Worm (Caenorhabditis elegans) whole organism, young adult: Measurements from ENCODE around the gene pho-6.

Experiments
- B0019.2 ChIP-seq: fragments of 200-800 bp; sonication (Bioruptor generic); conservative IDR thresholded peaks from 2 replicates; pipeline ENCODE4 v1.3.6; 2022; ENCODE audit warnings: missing genetic modification reagents, missing genetic modification characterization, missing compliant biosample characterization
- B0035.1 ChIP-seq: sonication (generic microtip); optimal IDR thresholded peaks from 2 replicates; lab custom pipeline; 2016; ENCODE audit warnings: missing genetic modification characterization, mild to moderate bottlenecking, missing compliant biosample characterization, missing genotype, missing genetic modification reagents
- B0261.1 ChIP-seq: sonication (generic microtip); optimal IDR thresholded peaks from 2 replicates; lab custom pipeline; 2016; ENCODE audit warnings: mild to moderate bottlenecking, missing genetic modification characterization, moderate library complexity, missing compliant biosample characterization
- D2030.7 ChIP-seq: fragments of 200-800 bp; sonication (Bioruptor generic); IDR thresholded peaks from 2 replicates; pipeline ENCODE4 v1.3.6; 2022; ENCODE audit warnings: missing genetic modification reagents, missing genetic modification characterization, missing compliant biosample characterization
- F10E7.11 ChIP-seq: sonication (generic microtip); optimal IDR thresholded peaks from 2 replicates; lab custom pipeline; 2017; ENCODE audit warnings: mild to moderate bottlenecking, missing genetic modification characterization, moderate library complexity, missing compliant biosample characterization
- F22D6.2 ChIP-seq: sonication (generic microtip); optimal IDR thresholded peaks from 2 replicates; lab custom pipeline; 2016; ENCODE audit warnings: mild to moderate bottlenecking, missing genetic modification characterization, missing compliant biosample characterization
- F23B12.7 ChIP-seq: sonication (generic microtip); optimal IDR thresholded peaks from 2 replicates; lab custom pipeline; 2017; ENCODE audit warnings: missing genetic modification characterization, mild to moderate bottlenecking, missing compliant biosample characterization, antibody characterized with exemption, moderate library complexity; ENCODE audit not compliant: insufficient read depth
- F49E8.2 ChIP-seq: sonication (generic microtip); optimal IDR thresholded peaks from 3 replicates; lab custom pipeline; 2017; ENCODE audit warnings: missing genetic modification characterization, mild to moderate bottlenecking, missing compliant biosample characterization, antibody characterized with exemption, moderate library complexity; ENCODE audit not compliant: insufficient read depth
- F52B5.7 ChIP-seq: sonication (generic microtip); optimal IDR thresholded peaks from 2 replicates; lab custom pipeline; 2016; ENCODE audit warnings: mild to moderate bottlenecking, missing genetic modification characterization, missing compliant biosample characterization
- F55B11.4 ChIP-seq: sonication (generic microtip); optimal IDR thresholded peaks from 2 replicates; lab custom pipeline; 2016; ENCODE audit warnings: missing compliant biosample characterization, missing genetic modification characterization, borderline replicate concordance; ENCODE audit not compliant: insufficient read depth
- F57A8.1 ChIP-seq: fragments of 200-800 bp; sonication (Bioruptor generic); optimal IDR thresholded peaks from 2 replicates; lab custom pipeline; 2018; ENCODE audit warnings: mild to moderate bottlenecking, missing genetic modification characterization, moderate library complexity, missing compliant biosample characterization
- K12H6.12 ChIP-seq: fragments of 200-800 bp; sonication (Bioruptor generic); optimal IDR thresholded peaks from 2 replicates; lab custom pipeline; 2018; ENCODE audit warnings: mild to moderate bottlenecking, missing genetic modification characterization, missing compliant biosample characterization
- T26A5.8 ChIP-seq: sonication (generic microtip); optimal IDR thresholded peaks from 2 replicates; lab custom pipeline; 2016; ENCODE audit warnings: missing genetic modification characterization, missing compliant biosample characterization
- Y56A3A.18 ChIP-seq: fragments of 200-800 bp; sonication (Bioruptor generic); IDR thresholded peaks from 2 replicates; pipeline ENCODE4 v1.3.6; 2022; ENCODE audit warnings: missing genetic modification reagents, missing genetic modification characterization, missing compliant biosample characterization
- Y95B8A.8 ChIP-seq: fragments of 200-800 bp; sonication (Bioruptor generic); IDR thresholded peaks from 2 replicates; pipeline ENCODE4 v1.3.6; 2022; ENCODE audit warnings: missing genetic modification reagents, missing genetic modification characterization, missing compliant biosample characterization
- ZK185.1 ChIP-seq: sonication (generic microtip); optimal IDR thresholded peaks from 2 replicates; lab custom pipeline; 2016; ENCODE audit warnings: mild to moderate bottlenecking, missing genetic modification characterization, missing compliant biosample characterization; ENCODE audit not compliant: poor library complexity, severe bottlenecking
- ama-1 ChIP-seq, 3 experiments: fragments of 150-350 bp in 1 of 3; sonication (generic microtip) in 2 of 3; optimal IDR thresholded peaks; 2 replicates each; lab custom pipeline; 2014 to 2018; ENCODE audit warnings: missing biosample characterization in 2 of 3, missing genetic modification characterization in 2 of 3, missing genetic modification reagents in 2 of 3
- aptf-3 ChIP-seq: fragments of 200-800 bp; sonication (Bioruptor generic); IDR thresholded peaks from 2 replicates; pipeline ENCODE4 v1.3.6; 2022; ENCODE audit warnings: missing genetic modification characterization, missing compliant biosample characterization
- atf-7 ChIP-seq: sonication (generic microtip); optimal IDR thresholded peaks from 2 replicates; lab custom pipeline; 2017; ENCODE audit warnings: mild to moderate bottlenecking, missing genetic modification characterization, missing compliant biosample characterization
- attf-3 ChIP-seq: fragments of 200-800 bp; sonication (Bioruptor generic); conservative IDR thresholded peaks from 2 replicates; pipeline ENCODE4 v1.3.6; 2022; ENCODE audit warnings: missing genetic modification reagents, missing genetic modification characterization, missing compliant biosample characterization
- bed-1 ChIP-seq: fragments of 200-800 bp; sonication (Bioruptor generic); IDR thresholded peaks from 2 replicates; pipeline ENCODE4 v1.3.6; 2022; ENCODE audit warnings: missing genetic modification reagents, missing genetic modification characterization, missing compliant biosample characterization
- cebp-2 ChIP-seq: fragments of 200-800 bp; sonication (Bioruptor generic); IDR thresholded peaks from 2 replicates; pipeline ENCODE4 v1.3.6; 2022; ENCODE audit warnings: missing genetic modification characterization, missing compliant biosample characterization
- ceh-100 ChIP-seq: fragments of 200-800 bp; sonication (Bioruptor generic); IDR thresholded peaks from 2 replicates; pipeline ENCODE4 v1.3.6; 2022; ENCODE audit warnings: missing genetic modification reagents, missing genetic modification characterization, missing compliant biosample characterization
- ceh-40 ChIP-seq: fragments of 200-800 bp; sonication (Bioruptor generic); IDR thresholded peaks from 2 replicates; pipeline ENCODE4 v1.3.6; 2022; ENCODE audit warnings: missing genetic modification characterization, missing compliant biosample characterization
- die-1 ChIP-seq: sonication (generic microtip); optimal IDR thresholded peaks from 2 replicates; lab custom pipeline; 2016; ENCODE audit warnings: missing genotype, mild to moderate bottlenecking, missing genetic modification characterization, missing compliant biosample characterization
- egl-18 ChIP-seq: fragments of 200-800 bp; sonication (Bioruptor generic); IDR thresholded peaks from 2 replicates; pipeline ENCODE4 v1.3.6; 2022; ENCODE audit warnings: missing genetic modification reagents, missing genetic modification characterization, missing compliant biosample characterization
- ekl-4 ChIP-seq: fragments of 200-800 bp; sonication (Bioruptor generic); IDR thresholded peaks from 2 replicates; pipeline ENCODE4 v1.3.6; 2022; ENCODE audit warnings: missing genetic modification reagents, missing genetic modification characterization, missing compliant biosample characterization
- ets-4 ChIP-seq: fragments of 200-800 bp; sonication (Bioruptor generic); optimal IDR thresholded peaks from 2 replicates; lab custom pipeline; 2018; ENCODE audit warnings: mild to moderate bottlenecking, missing genetic modification characterization, missing compliant biosample characterization
- fkh-3 ChIP-seq: sonication (generic microtip); optimal IDR thresholded peaks from 2 replicates; lab custom pipeline; 2016; ENCODE audit warnings: mild to moderate bottlenecking, missing genetic modification characterization, missing compliant biosample characterization
- hmg-20 ChIP-seq: fragments of 200-800 bp; sonication (Bioruptor generic); IDR thresholded peaks from 2 replicates; pipeline ENCODE4 v1.3.6; 2022; ENCODE audit warnings: missing genetic modification reagents, missing genetic modification characterization, missing compliant biosample characterization
- lag-1 ChIP-seq: fragments of 200-800 bp; sonication (Bioruptor generic); IDR thresholded peaks from 2 replicates; pipeline ENCODE4 v1.3.6; 2022; ENCODE audit warnings: missing genetic modification reagents, missing genetic modification characterization, missing compliant biosample characterization
- let-526 ChIP-seq: fragments of 200-800 bp; sonication (Bioruptor generic); IDR thresholded peaks from 2 replicates; pipeline ENCODE4 v1.3.6; 2022; ENCODE audit warnings: missing genetic modification reagents, missing genetic modification characterization, missing compliant biosample characterization
- lin-35 ChIP-seq, 3 experiments: fragments of 150-350 bp in 2 of 3; sonication (generic microtip) in 1 of 3; optimal IDR thresholded peaks; 2 replicates each; lab custom pipeline; 2014 to 2018; ENCODE audit warnings: missing biosample characterization in 3 of 3, missing genetic modification characterization in 3 of 3, missing genetic modification reagents in 3 of 3
- lin-40 ChIP-seq: sonication (generic microtip); optimal IDR thresholded peaks from 2 replicates; lab custom pipeline; 2016; ENCODE audit warnings: missing genetic modification characterization, mild to moderate bottlenecking, missing compliant biosample characterization, missing genotype, missing genetic modification reagents
- lsl-1 ChIP-seq: fragments of 200-800 bp; sonication (Bioruptor generic); optimal IDR thresholded peaks from 2 replicates; lab custom pipeline; 2018; ENCODE audit warnings: mild to moderate bottlenecking, missing genetic modification characterization, moderate library complexity, missing compliant biosample characterization
- nfya-2 ChIP-seq: fragments of 200-800 bp; sonication (Bioruptor generic); IDR thresholded peaks from 2 replicates; pipeline ENCODE4 v1.3.6; 2022; ENCODE audit warnings: missing genetic modification reagents, missing genetic modification characterization, missing compliant biosample characterization
- pbrm-1 ChIP-seq: fragments of 200-800 bp; sonication (Bioruptor generic); IDR thresholded peaks from 2 replicates; pipeline ENCODE4 v1.3.6; 2022; ENCODE audit warnings: missing genetic modification reagents, missing genetic modification characterization, missing compliant biosample characterization
- rcor-1 ChIP-seq: fragments of 200-800 bp; sonication (Bioruptor generic); IDR thresholded peaks from 2 replicates; pipeline ENCODE4 v1.3.6; 2022; ENCODE audit warnings: missing genetic modification reagents, missing genetic modification characterization, missing compliant biosample characterization
- repo-1 ChIP-seq: sonication (generic microtip); optimal IDR thresholded peaks from 2 replicates; lab custom pipeline; 2017; ENCODE audit warnings: mild to moderate bottlenecking, missing genetic modification characterization, missing compliant biosample characterization
- snpc-1.1 ChIP-seq: sonication (generic microtip); optimal IDR thresholded peaks from 2 replicates; lab custom pipeline; 2017; ENCODE audit warnings: missing genetic modification characterization, mild to moderate bottlenecking, missing compliant biosample characterization, antibody characterized with exemption, moderate library complexity, missing genotype, missing genetic modification reagents; ENCODE audit not compliant: insufficient read depth
- snpc-3.4 ChIP-seq: sonication (generic microtip); optimal IDR thresholded peaks from 2 replicates; lab custom pipeline; 2017; ENCODE audit warnings: missing genetic modification characterization, mild to moderate bottlenecking, missing compliant biosample characterization, antibody characterized with exemption, moderate library complexity, missing genotype, missing genetic modification reagents
- snpc-4 ChIP-seq, 5 experiments: fragments of 150-350 bp in 1 of 5; sonication (generic microtip) in 4 of 5; optimal IDR thresholded peaks; 2 replicates each; lab custom pipeline; 2014 to 2018; ENCODE audit warnings: missing genetic modification characterization in 5 of 5, missing biosample characterization in 3 of 5, antibody characterized with exemption in 2 of 5, mild to moderate bottlenecking in 2 of 5, missing compliant biosample characterization in 2 of 5, missing genotype in 2 of 5, moderate library complexity in 2 of 5, missing genetic modification reagents in 1 of 5
- tbp1 ChIP-seq: fragments of 200-800 bp; sonication (Bioruptor generic); optimal IDR thresholded peaks from 2 replicates; lab custom pipeline; 2018; ENCODE audit warnings: mild to moderate bottlenecking, missing genetic modification characterization, missing compliant biosample characterization
- unc-62 ChIP-seq: fragments of 150-350 bp; optimal IDR thresholded peaks from 2 replicates; lab custom pipeline; 2014; ENCODE audit warnings: missing biosample characterization, missing genetic modification reagents, missing genetic modification characterization
- ztf-22 ChIP-seq: fragments of 200-800 bp; sonication (Bioruptor generic); optimal IDR thresholded peaks from 2 replicates; lab custom pipeline; 2018; ENCODE audit warnings: mild to moderate bottlenecking, missing genetic modification characterization, moderate library complexity, missing compliant biosample characterization
- ztf-25 ChIP-seq: fragments of 200-800 bp; sonication (Bioruptor generic); IDR thresholded peaks from 2 replicates; pipeline ENCODE4 v1.3.6; 2022; ENCODE audit warnings: missing genetic modification reagents, missing genetic modification characterization, missing compliant biosample characterization

pho-6 gene

ce11 chrV:8413432-8414021 lies 19.3 kb upstream of the pho-6 start, which contains the start of gene vha-18 (continued):
- TF ChIP-seq aptf-3 (GFP tag; lab: Robert Waterston, UW), result no peak
- TF ChIP-seq D2030.7 (GFP tag; lab: Robert Waterston, UW), result peak; percentile 97
- TF ChIP-seq F49E8.2 (tag; lab: Kevin White, UChicago), result peak; percentile 74
- no peak for TF ChIP-seq lin-35 (GFP tag; optimal IDR thresholded peaks at IDR 0.05; lab: Kevin White, UChicago)
- no peak for TF ChIP-seq F22D6.2
- TF ChIP-seq F23B12.7, result no peak
- peak; percentile 86; the same call in 1 of the 2 replicates for TF ChIP-seq Y95B8A.8
- TF ChIP-seq Y56A3A.18 (GFP tag; lab: Robert Waterston, UW), result no peak
- no peak for TF ChIP-seq lag-1 (GFP tag; lab: Robert Waterston, UW)
- no peak for TF ChIP-seq unc-62 (GFP tag; lab: Kevin White, UChicago)
- TF ChIP-seq repo-1, result no peak
- TF ChIP-seq let-526, result no peak
- peak; percentile 75 for TF ChIP-seq ceh-100
- TF ChIP-seq ama-1 (optimal IDR thresholded peaks at IDR 0.05; lab: Kevin White, UChicago), result no peak
- no peak for TF ChIP-seq ama-1 (GFP tag; optimal IDR thresholded peaks at IDR 0.05; lab: Kevin White, UChicago)
- TF ChIP-seq ets-4 (GFP tag; lab: Kevin White, UChicago), result no peak
- no peak for TF ChIP-seq hmg-20
- no peak for TF ChIP-seq F57A8.1
- no peak for TF ChIP-seq lin-40
- no peak for TF ChIP-seq ztf-25
- TF ChIP-seq ztf-22 (GFP tag; lab: Kevin White, UChicago), result no peak
- peak; percentile 74; the same call in 1 of the 2 replicates for TF ChIP-seq pbrm-1 (GFP tag; lab: Robert Waterston, UW)
- TF ChIP-seq snpc-1.1 (tag; lab: Kevin White, UChicago), result peak; percentile 55
- TF ChIP-seq T26A5.8 (tag; lab: Kevin White, UChicago), result no peak
- no peak for TF ChIP-seq ceh-40 (GFP tag; lab: Robert Waterston, UW)
- peak; percentile 91 for TF ChIP-seq rcor-1 (GFP tag; lab: Robert Waterston, UW)
- peak; percentile 79 for TF ChIP-seq attf-3
- TF ChIP-seq atf-7, result no peak
- TF ChIP-seq fkh-3 (tag; lab: Kevin White, UChicago), result no peak
- TF ChIP-seq F10E7.11 (tag; lab: Kevin White, UChicago), result no peak
- no peak for TF ChIP-seq cebp-2 (GFP tag; lab: Robert Waterston, UW)
- TF ChIP-seq B0019.2 (GFP tag; lab: Robert Waterston, UW), result peak; percentile 90
- TF ChIP-seq ZK185.1 (tag; lab: Kevin White, UChicago), result no peak
- TF ChIP-seq F52B5.7 (tag; lab: Kevin White, UChicago), result no peak
- no peak for TF ChIP-seq F55B11.4 (tag; lab: Kevin White, UChicago)
- TF ChIP-seq B0035.1, result no peak
- TF ChIP-seq tbp1 (GFP tag; lab: Kevin White, UChicago), result peak; percentile 63
- TF ChIP-seq die-1 (tag; lab: Kevin White, UChicago), result no peak
- peak; percentile 93 for TF ChIP-seq lsl-1 (GFP tag; lab: Kevin White, UChicago)
- no peak for TF ChIP-seq nfya-2
- no peak for TF ChIP-seq bed-1 (GFP tag; lab: Robert Waterston, UW)
- peak; percentile 6 for TF ChIP-seq B0261.1 (tag; lab: Kevin White, UChicago)
- TF ChIP-seq snpc-4 (GFP tag; optimal IDR thresholded peaks at IDR 0.05; lab: Kevin White, UChicago), result no peak
- peak in 3 of 4 experiments; percentile 27 to 71 (median 55) for TF ChIP-seq snpc-4 (tag; optimal IDR thresholded peaks at IDR 0.05; lab: Kevin White, UChicago)
- TF ChIP-seq K12H6.12 (tag; lab: Kevin White, UChicago), result no peak
- no peak for TF ChIP-seq egl-18
- TF ChIP-seq ekl-4, result peak; percentile 84
- peak; percentile 86 for TF ChIP-seq snpc-3.4 (tag; lab: Kevin White, UChicago)
